Fruit fly (Drosophila melanogaster) whole organism, embryonic: ENCODE data around the gene Non3.
A peak's percentile ranks its signal among the peaks of the same experiment; 100 is the strongest.

Experiments
- Antp ChIP-seq: fragments of 200-800 bp; sonication (Bioruptor generic); optimal IDR thresholded peaks from 3 replicates; lab custom pipeline; 2016; ENCODE audit warnings: missing biosample characterization, missing genetic modification characterization
- Awh ChIP-seq: fragments of 200-800 bp; sonication (Bioruptor generic); IDR thresholded peaks from 2 replicates; pipeline ENCODE4, ENCODE4 v1.3.6; 2022; ENCODE audit warnings: missing biosample characterization, missing genetic modification characterization
- C15 ChIP-seq: fragments of 200-800 bp; sonication (Bioruptor generic); IDR thresholded peaks from 3 replicates; pipeline ENCODE4 v1.3.6; 2022; ENCODE audit warnings: missing biosample characterization, missing genetic modification characterization
- CG11093 ChIP-seq: fragments of 200-800 bp; sonication (Bioruptor generic); IDR thresholded peaks from 3 replicates; pipeline ENCODE4 v1.3.6; 2022; ENCODE audit warnings: missing biosample characterization, missing genetic modification characterization
- CG12219 ChIP-seq: fragments of 200-800 bp; sonication (Bioruptor generic); optimal IDR thresholded peaks from 3 replicates; lab custom pipeline; 2018; ENCODE audit warnings: missing biosample characterization, mild to moderate bottlenecking, missing genetic modification characterization
- CG14710 ChIP-seq: fragments of 200-800 bp; sonication (Bioruptor generic); optimal IDR thresholded peaks from 3 replicates; lab custom pipeline; 2019; ENCODE audit warnings: missing biosample characterization, mild to moderate bottlenecking, missing genetic modification characterization, moderate library complexity
- CG14965 ChIP-seq: fragments of 200-800 bp; sonication (Bioruptor generic); optimal IDR thresholded peaks from 2 replicates; lab custom pipeline; 2016; ENCODE audit warnings: missing biosample characterization, missing genetic modification characterization, borderline replicate concordance
- CG15601 ChIP-seq: fragments of 200-800 bp; sonication (Bioruptor generic); optimal IDR thresholded peaks from 3 replicates; lab custom pipeline; 2019; ENCODE audit warnings: missing biosample characterization, mild to moderate bottlenecking, missing genetic modification characterization, moderate library complexity
- CG1602 ChIP-seq: fragments of 200-800 bp; sonication (Bioruptor generic); optimal IDR thresholded peaks from 3 replicates; lab custom pipeline; 2016; ENCODE audit warnings: missing biosample characterization, missing genetic modification characterization
- CG2202 ChIP-seq: fragments of 200-800 bp; sonication (Bioruptor generic); optimal IDR thresholded peaks from 2 replicates; lab custom pipeline; 2018; ENCODE audit warnings: missing biosample characterization, mild to moderate bottlenecking, missing genetic modification characterization
- CG30431 ChIP-seq: fragments of 200-800 bp; sonication (Bioruptor generic); optimal IDR thresholded peaks from 2 replicates; lab custom pipeline; 2017; ENCODE audit warnings: missing biosample characterization, missing genetic modification characterization
- CG32767 ChIP-seq: fragments of 200-800 bp; sonication (Bioruptor generic); IDR thresholded peaks from 2 replicates; pipeline ENCODE4 v1.3.6; 2022; ENCODE audit warnings: missing biosample characterization, missing genetic modification characterization
- CG33213 ChIP-seq: fragments of 200-800 bp; sonication (Bioruptor generic); optimal IDR thresholded peaks from 3 replicates; lab custom pipeline; 2016; ENCODE audit warnings: missing biosample characterization, missing genetic modification characterization
- CG3407 ChIP-seq: fragments of 200-800 bp; sonication (Bioruptor generic); optimal IDR thresholded peaks from 2 replicates; lab custom pipeline; 2018; ENCODE audit warnings: missing biosample characterization, mild to moderate bottlenecking, missing genetic modification characterization
- CG34376 ChIP-seq: fragments of 200-800 bp; sonication (Bioruptor generic); optimal IDR thresholded peaks from 2 replicates; lab custom pipeline; 2018; ENCODE audit warnings: missing biosample characterization, mild to moderate bottlenecking, missing genetic modification characterization
- CG34422 ChIP-seq: fragments of 200-800 bp; sonication (Bioruptor generic); IDR thresholded peaks from 3 replicates; pipeline ENCODE4 v1.3.6; 2022; ENCODE audit warnings: missing biosample characterization, missing genetic modification characterization
- CG6813 ChIP-seq: fragments of 200-800 bp; sonication (Bioruptor generic); optimal IDR thresholded peaks from 2 replicates; lab custom pipeline; 2017; ENCODE audit warnings: missing biosample characterization, missing genetic modification characterization, mild to moderate bottlenecking, moderate library complexity, missing genetic modification reagents
- CG6854 ChIP-seq: fragments of 200-800 bp; sonication (Bioruptor generic); optimal IDR thresholded peaks from 3 replicates; lab custom pipeline; 2017; ENCODE audit warnings: missing biosample characterization, mild to moderate bottlenecking, missing genetic modification characterization
- CG7928 ChIP-seq: fragments of 200-800 bp; sonication (Bioruptor generic); optimal IDR thresholded peaks from 2 replicates; lab custom pipeline; 2017; ENCODE audit warnings: missing biosample characterization, mild to moderate bottlenecking, missing genetic modification characterization
- CG8089 ChIP-seq: fragments of 200-800 bp; sonication (Bioruptor generic); optimal IDR thresholded peaks from 3 replicates; lab custom pipeline; 2016; ENCODE audit warnings: missing biosample characterization, missing genetic modification characterization
- CG9437 ChIP-seq: fragments of 200-800 bp; sonication (Bioruptor generic); optimal IDR thresholded peaks from 2 replicates; lab custom pipeline; 2018; ENCODE audit warnings: missing biosample characterization, mild to moderate bottlenecking, missing genetic modification characterization
- CG9876 ChIP-seq: fragments of 200-800 bp; sonication (Bioruptor generic); optimal IDR thresholded peaks from 2 replicates; lab custom pipeline; 2016; ENCODE audit warnings: missing biosample characterization, missing genetic modification characterization
- CkIIα-i1 ChIP-seq: fragments of 200-800 bp; sonication (Bioruptor generic); IDR thresholded peaks from 2 replicates; pipeline ENCODE4 v1.3.6; 2022; ENCODE audit warnings: missing biosample characterization, missing genetic modification characterization
- Dfd ChIP-seq, 2 experiments: fragments of >200 bp; optimal IDR thresholded peaks; 2 replicates each; lab custom pipeline; 2017; ENCODE audit warnings: missing biosample characterization in 2 of 2, missing genetic modification characterization in 2 of 2
- Dp ChIP-seq: fragments of 200-800 bp; sonication (Bioruptor generic); optimal IDR thresholded peaks from 2 replicates; lab custom pipeline; 2018; ENCODE audit warnings: missing biosample characterization, mild to moderate bottlenecking, missing genetic modification characterization, moderate library complexity
- GATAe ChIP-seq: fragments of 200-800 bp; sonication (Bioruptor generic); conservative IDR thresholded peaks from 2 replicates; pipeline ENCODE4 v1.3.6; 2022; ENCODE audit warnings: missing biosample characterization, missing genetic modification characterization
- Gug ChIP-seq: fragments of 200-800 bp; sonication (Bioruptor generic); IDR thresholded peaks from 4 replicates; pipeline ENCODE4 v1.3.6; 2022; ENCODE audit warnings: missing biosample characterization, missing genetic modification characterization
- Hsf ChIP-seq: fragments of 200-800 bp; sonication (Bioruptor generic); optimal IDR thresholded peaks from 3 replicates; lab custom pipeline; 2016; ENCODE audit warnings: missing biosample characterization, missing genetic modification characterization
- NFAT ChIP-seq: fragments of 200-800 bp; sonication (Bioruptor generic); IDR thresholded peaks from 2 replicates; pipeline ENCODE4 v1.3.6; 2022; ENCODE audit warnings: missing biosample characterization, missing genetic modification characterization
- NK7.1 ChIP-seq: fragments of 200-800 bp; sonication (Bioruptor generic); optimal IDR thresholded peaks from 3 replicates; lab custom pipeline; 2016; ENCODE audit warnings: missing biosample characterization, missing genetic modification characterization
- bab2 ChIP-seq: fragments of 200-800 bp; sonication (Bioruptor generic); optimal IDR thresholded peaks from 2 replicates; lab custom pipeline; 2016; ENCODE audit warnings: missing biosample characterization, missing genetic modification characterization
- bsh ChIP-seq, 2 experiments: fragments of 200-800 bp; sonication (Bioruptor generic); optimal IDR thresholded peaks; 2 replicates each; lab custom pipeline; 2017 to 2018; ENCODE audit warnings: mild to moderate bottlenecking in 2 of 2, missing biosample characterization in 2 of 2, missing genetic modification characterization in 2 of 2, moderate library complexity in 1 of 2
- btn ChIP-seq: fragments of 200-800 bp; sonication (Bioruptor generic); optimal IDR thresholded peaks from 2 replicates; lab custom pipeline; 2016; ENCODE audit warnings: missing biosample characterization, missing genetic modification characterization
- exex ChIP-seq: fragments of 200-800 bp; sonication (Bioruptor generic); optimal IDR thresholded peaks from 4 replicates; lab custom pipeline; 2018; ENCODE audit warnings: missing biosample characterization, mild to moderate bottlenecking, missing genetic modification characterization, moderate library complexity
- ind ChIP-seq: fragments of 200-800 bp; sonication (Bioruptor generic); optimal IDR thresholded peaks from 3 replicates; lab custom pipeline; 2016; ENCODE audit warnings: missing biosample characterization, missing genetic modification characterization
- jigr1 ChIP-seq: fragments of 200-800 bp; sonication (Bioruptor generic); IDR thresholded peaks from 3 replicates; pipeline ENCODE4 v1.3.6; 2022; ENCODE audit warnings: missing biosample characterization, missing genetic modification characterization
- kni ChIP-seq: fragments of 200-800 bp; sonication (Bioruptor generic); optimal IDR thresholded peaks from 3 replicates; lab custom pipeline; 2017; ENCODE audit warnings: mild to moderate bottlenecking, missing biosample characterization, missing genetic modification reagents, missing genetic modification characterization
- lbe ChIP-seq: fragments of 200-800 bp; sonication (Bioruptor generic); optimal IDR thresholded peaks from 2 replicates; lab custom pipeline; 2016; ENCODE audit warnings: missing biosample characterization, mild to moderate bottlenecking, missing genetic modification characterization
- lola ChIP-seq, 3 experiments: fragments of >200 bp in 2 of 3; fragments of 200-800 bp in 1 of 3; sonication (Bioruptor generic) in 1 of 3; optimal IDR thresholded peaks; 2 replicates each; lab custom pipeline; 2017 to 2019; ENCODE audit warnings: missing biosample characterization in 3 of 3, missing genetic modification characterization in 3 of 3, mild to moderate bottlenecking in 1 of 3, moderate library complexity in 1 of 3
- nau ChIP-seq: fragments of 200-800 bp; sonication (Bioruptor generic); optimal IDR thresholded peaks from 3 replicates; lab custom pipeline; 2017; ENCODE audit warnings: missing biosample characterization, mild to moderate bottlenecking, missing genetic modification characterization, missing genetic modification reagents
- oc ChIP-seq: fragments of 200-800 bp; sonication (Bioruptor generic); optimal IDR thresholded peaks from 2 replicates; lab custom pipeline; 2018; ENCODE audit warnings: missing biosample characterization, mild to moderate bottlenecking, missing genetic modification characterization, moderate library complexity
- odd ChIP-seq: fragments of 200-800 bp; sonication (Bioruptor generic); optimal IDR thresholded peaks from 2 replicates; lab custom pipeline; 2017; ENCODE audit warnings: missing biosample characterization, mild to moderate bottlenecking, missing genetic modification characterization
- phol ChIP-seq: fragments of 200-800 bp; sonication (Bioruptor generic); optimal IDR thresholded peaks from 3 replicates; lab custom pipeline; 2018; ENCODE audit warnings: missing biosample characterization, mild to moderate bottlenecking, missing genetic modification characterization, moderate library complexity
- prd ChIP-seq, 3 experiments: fragments of >200 bp in 2 of 3; fragments of 200-800 bp in 1 of 3; sonication (Bioruptor generic) in 1 of 3; optimal IDR thresholded peaks in 2 of 3; IDR thresholded peaks in 1 of 3; 2 replicates in 2 of 3; 3 replicates in 1 of 3; pipeline versions ENCODE4 v1.3.6 to Lab custom; 2017 to 2022; ENCODE audit warnings: missing biosample characterization in 1 of 3, missing genetic modification characterization in 1 of 3
- schlank ChIP-seq: fragments of 200-800 bp; sonication (Bioruptor generic); optimal IDR thresholded peaks from 2 replicates; lab custom pipeline; 2018; ENCODE audit warnings: missing biosample characterization, mild to moderate bottlenecking, missing genetic modification characterization
- sna ChIP-seq: fragments of 200-800 bp; sonication (Bioruptor generic); IDR thresholded peaks from 2 replicates; pipeline ENCODE4 v1.3.6; 2022; ENCODE audit warnings: missing biosample characterization, missing genetic modification characterization; ENCODE audit not compliant: partially characterized antibody
- trh ChIP-seq: fragments of 200-800 bp; sonication (Bioruptor generic); optimal IDR thresholded peaks from 2 replicates; lab custom pipeline; 2016; ENCODE audit warnings: missing biosample characterization, missing genetic modification characterization
- vfl ChIP-seq: fragments of 200-800 bp; sonication (Bioruptor generic); optimal IDR thresholded peaks from 2 replicates; lab custom pipeline; 2016; ENCODE audit warnings: missing biosample characterization, missing genetic modification characterization
- yki ChIP-seq: fragments of >200 bp; optimal IDR thresholded peaks from 3 replicates; lab custom pipeline; 2018
- zfh2 ChIP-seq: fragments of 200-800 bp; sonication (Bioruptor generic); optimal IDR thresholded peaks from 2 replicates; lab custom pipeline; 2016; ENCODE audit warnings: missing biosample characterization, missing genetic modification characterization

The Non3 gene

DNA sequence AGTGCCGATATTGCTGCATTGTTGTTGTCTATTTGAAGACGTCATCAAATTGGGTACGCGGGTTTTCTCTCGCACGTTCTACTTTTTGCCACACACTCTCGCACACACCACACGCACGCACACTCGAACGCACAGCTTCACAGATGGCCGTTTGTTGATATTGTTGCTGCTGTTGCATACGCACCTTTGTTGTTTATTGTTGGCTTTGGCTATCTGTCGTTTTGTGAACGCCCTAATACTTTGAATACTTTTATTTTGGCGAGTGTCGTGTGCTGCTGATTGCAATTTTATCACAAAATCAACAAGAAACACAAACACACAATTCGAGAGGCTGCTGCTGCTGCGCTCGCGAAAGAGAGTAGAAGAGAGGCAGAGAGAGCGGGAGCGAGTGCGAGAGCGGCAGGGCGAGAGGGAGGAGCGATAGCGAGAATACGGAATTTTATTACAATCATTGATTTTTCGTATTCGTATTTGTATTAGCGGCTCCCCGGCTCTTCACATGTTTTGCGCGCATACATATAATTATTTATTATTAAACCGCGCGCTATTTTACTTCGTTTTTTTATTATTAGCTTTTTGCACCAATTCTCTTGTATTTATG lies 24.9 kb upstream of the Non3 start (continued):
- peak; percentile 73 for TF ChIP-seq lbe (GFP tag; lab: Kevin White, UChicago)
- no peak for TF ChIP-seq CG14965 (GFP tag; lab: Kevin White, UChicago)
- peak; percentile 47 for TF ChIP-seq CG8089
- TF ChIP-seq C15 = no peak
- peak; percentile 57 for TF ChIP-seq bab2 (GFP tag; lab: Kevin White, UChicago)
- TF ChIP-seq CG32767 (GFP tag; lab: Robert Waterston, UW) = no peak
- no peak for TF ChIP-seq Dfd (GFP tag; optimal IDR thresholded peaks at IDR 0.05; lab: Kevin White, UChicago)
- no peak for TF ChIP-seq NFAT (GFP tag; lab: Robert Waterston, UW)
- peak; percentile 46 for TF ChIP-seq CG33213 (GFP tag; lab: Kevin White, UChicago)
- TF ChIP-seq Dp (GFP tag; lab: Kevin White, UChicago) = no peak
- peak; percentile 39 for TF ChIP-seq CG15601
- TF ChIP-seq CG1602 (GFP tag; lab: Kevin White, UChicago) = peak; percentile 4
- peak; percentile 98 for TF ChIP-seq yki (lab: Kevin White, UChicago)
- TF ChIP-seq CG2202 (tag; lab: Kevin White, UChicago) = peak; percentile 61
- TF ChIP-seq CG9437 (GFP tag; lab: Kevin White, UChicago) = peak; percentile 15
- peak; percentile 58 for TF ChIP-seq CG6813 (GFP tag; lab: Kevin White, UChicago)
- TF ChIP-seq CG9876 (GFP tag; lab: Kevin White, UChicago) = no peak
- TF ChIP-seq schlank = no peak
- no peak for TF ChIP-seq Awh (GFP tag; lab: Robert Waterston, UW)
- no peak for TF ChIP-seq sna (GFP tag; lab: Robert Waterston, UW)
- TF ChIP-seq odd (GFP tag; lab: Kevin White, UChicago) = peak; percentile 22
- peak; percentile 39 for TF ChIP-seq CG14710 (tag; lab: Kevin White, UChicago)
- peak; percentile 55 for TF ChIP-seq CG3407 (GFP tag; lab: Kevin White, UChicago)
- TF ChIP-seq oc = no peak
- TF ChIP-seq CG34376 (GFP tag; lab: Kevin White, UChicago) = peak; percentile 30
- TF ChIP-seq CG30431 (GFP tag; lab: Kevin White, UChicago) = no peak
- no peak for TF ChIP-seq vfl (GFP tag; lab: Kevin White, UChicago)
- no peak for TF ChIP-seq CkIIα-i1 (GFP tag; lab: Robert Waterston, UW)
- peak; percentile 72 for TF ChIP-seq nau
- peak; percentile 49 for TF ChIP-seq btn (GFP tag; lab: Kevin White, UChicago)
- no peak for TF ChIP-seq CG11093 (GFP tag; lab: Robert Waterston, UW)
- TF ChIP-seq prd (optimal IDR thresholded peaks at IDR 0.05; lab: Kevin White, UChicago) = no peak
- TF ChIP-seq prd (GFP tag; IDR thresholded peaks at IDR 0.05; lab: Robert Waterston, UW) = no peak
- no peak for TF ChIP-seq zfh2 (GFP tag; lab: Kevin White, UChicago)
- no peak for TF ChIP-seq GATAe (GFP tag; lab: Robert Waterston, UW)
- peak; percentile 62 for TF ChIP-seq kni (GFP tag; lab: Kevin White, UChicago)
- TF ChIP-seq CG12219 (GFP tag; lab: Kevin White, UChicago) = peak; percentile 55
- peak; percentile 9 for TF ChIP-seq Hsf
- TF ChIP-seq NK7.1 = peak; percentile 42
- TF ChIP-seq trh (GFP tag; lab: Kevin White, UChicago) = no peak
- peak in 1 of 3 experiments; percentile 19 for TF ChIP-seq lola (GFP tag; optimal IDR thresholded peaks at IDR 0.05; lab: Kevin White, UChicago)
- TF ChIP-seq Gug (GFP tag; lab: Robert Waterston, UW) = no peak
- TF ChIP-seq exex = no peak
- no peak for TF ChIP-seq CG34422 (GFP tag; lab: Robert Waterston, UW)
- TF ChIP-seq Antp (GFP tag; lab: Kevin White, UChicago) = no peak
- TF ChIP-seq bsh (GFP tag; optimal IDR thresholded peaks at IDR 0.05; lab: Kevin White, UChicago) = peak in 1 of 2 experiments; percentile 39
- no peak for TF ChIP-seq jigr1
- TF ChIP-seq CG7928 (GFP tag; lab: Kevin White, UChicago) = no peak
- TF ChIP-seq CG6854 (GFP tag; lab: Kevin White, UChicago) = peak; percentile 28
- peak; percentile 12 for TF ChIP-seq phol (tag; lab: Kevin White, UChicago)
- TF ChIP-seq ind (GFP tag; lab: Kevin White, UChicago) = no peak
